Worm (Caenorhabditis elegans): ENCODE results near the gene trap-4.

DNA sequence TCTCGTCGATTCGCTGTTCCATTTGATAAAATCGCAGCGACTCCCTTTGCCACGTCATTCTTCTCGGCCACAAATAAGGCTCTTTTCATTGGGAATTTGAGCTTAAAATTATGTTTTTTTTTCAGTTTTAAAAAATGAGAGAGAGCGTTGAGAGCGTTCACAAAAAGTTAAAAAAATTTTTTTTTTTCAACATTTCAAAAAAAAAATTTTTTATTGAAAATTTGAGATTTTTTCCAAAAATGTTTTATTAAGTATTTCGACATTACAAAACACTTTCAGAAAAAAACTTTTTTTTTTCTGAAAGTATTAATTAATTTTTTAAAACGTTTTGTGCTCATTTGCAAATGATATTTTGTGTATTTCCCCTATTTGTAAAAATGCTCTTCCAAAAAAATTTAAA is 39.5 kb downstream of the trap-4 start, which contains the start of gene top-3:
- TF ChIP-seq him-1 (tag; optimal IDR thresholded peaks at IDR 0.05) (no peak), dao-5 (tag; optimal IDR thresholded peaks at IDR 0.05) (no peak), W03F9.2 (tag; optimal IDR thresholded peaks at IDR 0.05) (no peak)
